Fruit fly (Drosophila melanogaster) ovary, adult (tissue): ENCODE results near the gene CG2698.

Experiments
- CG17801 ChIP-seq: fragments of 200-800 bp; optimal IDR thresholded peaks from 2 replicates; lab custom pipeline; 2019; ENCODE audit warnings: missing biosample characterization, mild to moderate bottlenecking, missing genetic modification characterization, moderate library complexity; ENCODE audit not compliant: partially characterized antibody

CG2698 gene

DNA sequence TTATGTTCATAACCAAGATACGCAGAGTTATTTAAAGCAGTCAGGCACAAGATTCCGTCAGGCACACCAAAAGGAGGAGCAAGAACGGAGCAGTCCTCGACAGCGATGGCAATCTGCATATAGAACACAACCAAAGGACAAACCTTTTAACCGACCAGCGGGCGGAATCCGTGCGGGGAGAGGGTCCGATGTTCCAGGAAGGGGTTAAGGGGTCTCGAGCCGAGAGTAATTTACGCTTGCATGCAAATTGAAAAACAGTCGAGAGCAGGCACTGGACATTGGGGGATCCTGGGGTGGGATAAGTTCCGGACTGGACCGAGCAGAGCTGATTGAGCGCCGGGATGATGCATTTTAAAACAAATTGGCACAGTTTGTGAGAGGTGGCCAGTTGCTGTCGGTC is 30.7 kb upstream of the CG2698 start:
- TF ChIP-seq CG17801 (GFP tag; lab: Kevin White, UChicago) = no peak

- no peak for TF ChIP-seq CG17801 (GFP tag; lab: Kevin White, UChicago)
Observed at dm6 chr3R:7972179-7972578, 29.2 kb upstream of the CG2698 start.

dm6 chr3R:7973049-7973448 is 28.3 kb upstream of the CG2698 start:
- no peak for TF ChIP-seq CG17801 (GFP tag; lab: Kevin White, UChicago)

dm6 chr3R:7977011-7977925 is 24.1 kb upstream of the CG2698 start:
- peak; percentile 32 for TF ChIP-seq CG17801 (GFP tag; lab: Kevin White, UChicago)

dm6 chr3R:7978379-7979009 is 22.9 kb upstream of the CG2698 start, which contains the start of the genes CD98hc and Os-C:
Gene CD98hc (minus strand): TSS chr3R:7978428.
Gene Os-C (plus strand): TSS chr3R:7978959.
- TF ChIP-seq CG17801 (GFP tag; lab: Kevin White, UChicago) = no peak

DNA sequence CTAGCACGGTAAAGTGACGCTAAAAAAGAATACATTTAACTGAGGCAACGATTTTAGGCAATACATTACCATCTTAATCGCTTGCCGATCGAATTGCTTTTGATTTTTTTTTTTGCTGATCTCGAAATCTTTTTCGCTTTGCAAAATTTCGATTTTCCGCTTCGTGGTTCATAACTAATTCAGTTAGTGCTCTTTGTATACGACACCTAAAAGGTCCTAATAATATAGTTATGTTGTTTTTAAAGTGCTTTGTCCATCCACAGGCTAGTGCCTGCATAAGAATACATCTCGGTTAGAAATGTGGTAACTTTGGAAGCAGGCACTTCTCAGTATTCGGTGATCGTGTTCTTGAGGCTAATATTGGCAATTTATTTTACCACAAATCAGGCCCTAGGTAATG is 21.1 kb upstream of the CG2698 start, which contains the start of gene Sfp84E:
Gene Sfp84E, minus strand, starts transcription at position 101 of the 400 bp plus-strand sequence.
- no peak for TF ChIP-seq CG17801 (GFP tag; lab: Kevin White, UChicago)

DNA sequence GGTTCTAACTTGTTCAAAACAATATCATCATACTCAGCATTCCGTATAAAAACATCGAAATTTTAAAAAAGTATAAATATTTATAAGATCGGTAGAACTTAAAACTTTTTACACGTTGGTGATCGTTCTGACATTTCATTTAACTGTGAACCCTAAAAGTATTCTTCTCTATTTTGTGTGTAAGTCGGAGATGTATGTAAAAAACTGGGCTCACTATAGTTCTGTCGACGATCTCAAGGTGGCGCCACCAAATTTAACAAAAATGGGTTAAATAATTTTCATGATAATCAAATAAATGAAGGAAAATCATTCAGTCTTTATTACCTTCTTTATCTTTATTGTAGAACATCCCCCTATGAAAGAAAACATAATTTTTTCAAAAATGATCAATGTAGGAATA is 20.0 kb upstream of the CG2698 start:
- TF ChIP-seq CG17801 (GFP tag; lab: Kevin White, UChicago) = no peak

DNA sequence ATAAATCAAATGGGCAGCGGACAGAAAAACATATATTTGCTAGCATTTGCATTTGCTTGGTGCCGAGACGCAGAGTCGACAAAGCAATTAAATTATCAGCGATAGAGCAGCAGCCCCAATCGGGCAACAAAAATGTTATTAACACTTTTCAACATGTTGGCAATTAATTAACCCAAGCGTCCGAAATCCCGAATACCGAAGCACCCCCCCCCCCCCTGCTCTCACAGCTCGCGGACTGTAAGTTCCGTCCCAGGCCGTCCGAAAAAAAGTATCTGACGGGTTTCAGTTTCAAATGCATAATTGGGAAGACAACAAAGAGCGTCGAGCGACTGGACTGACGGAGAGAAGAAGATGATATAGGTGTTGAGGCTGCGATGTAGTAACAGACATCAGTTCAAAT is 11.1 kb upstream of the CG2698 start:
- no peak for TF ChIP-seq CG17801 (GFP tag; lab: Kevin White, UChicago)

dm6 chr3R:7990799-7991423 is 10.5 kb upstream of the CG2698 start:
- TF ChIP-seq CG17801 (GFP tag; lab: Kevin White, UChicago) = no peak

DNA sequence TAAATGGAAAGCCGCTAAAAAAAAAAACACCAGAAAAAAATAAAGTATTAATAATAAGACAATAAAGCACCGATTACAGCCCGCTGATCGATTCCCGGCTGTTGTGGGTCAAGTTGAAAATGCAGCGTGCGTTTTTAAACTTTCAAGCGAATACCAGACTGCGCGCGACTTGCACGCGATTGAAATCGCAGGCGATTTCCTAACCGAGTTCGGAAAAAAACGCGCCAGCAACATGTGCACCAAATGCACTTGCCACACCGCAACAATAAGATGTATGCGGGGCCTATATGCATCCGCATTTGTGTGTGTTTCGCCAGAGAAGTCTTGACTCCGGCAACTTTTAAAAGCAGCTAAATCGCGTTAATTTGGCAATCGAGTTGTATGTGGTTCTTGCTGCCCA is 9.9 kb upstream of the CG2698 start:
- TF ChIP-seq CG17801 (GFP tag; lab: Kevin White, UChicago) = no peak

DNA sequence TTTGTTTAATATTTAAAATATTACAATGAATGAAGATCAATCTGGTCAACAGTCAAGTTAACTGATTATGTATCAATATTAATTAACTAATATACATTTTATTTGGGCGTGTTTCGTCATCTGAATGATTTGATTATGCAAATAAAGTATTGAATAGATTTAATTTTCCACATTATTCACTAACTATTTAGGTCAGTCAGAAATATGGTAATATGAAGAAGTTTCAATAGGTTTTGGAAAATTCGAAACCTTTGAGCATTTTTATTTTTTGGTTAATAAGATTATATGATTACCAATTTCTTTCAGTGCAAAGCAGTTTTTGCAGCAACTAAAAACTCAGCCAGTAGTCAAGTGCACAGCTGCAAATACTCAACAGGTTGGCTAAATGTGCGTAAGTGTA is 9.3 kb upstream of the CG2698 start:
- TF ChIP-seq CG17801 (GFP tag; lab: Kevin White, UChicago) = no peak

dm6 chr3R:7993506-7993905 is 7.9 kb upstream of the CG2698 start:
- TF ChIP-seq CG17801 (GFP tag; lab: Kevin White, UChicago) = no peak

- no peak for TF ChIP-seq CG17801 (GFP tag; lab: Kevin White, UChicago)
Observed at dm6 chr3R:7994629-7995028, 6.7 kb upstream of the CG2698 start.

dm6 chr3R:7995722-7996121 is 5.6 kb upstream of the CG2698 start, which contains the start of gene Elovl7:
Gene Elovl7 (minus strand): TSS chr3R:7995852.
- TF ChIP-seq CG17801 (GFP tag; lab: Kevin White, UChicago) = no peak

- TF ChIP-seq CG17801 (GFP tag; lab: Kevin White, UChicago) = no peak
Observed at dm6 chr3R:7998778-7999177, 2.6 kb upstream of the CG2698 start.
